Worm (Caenorhabditis elegans) whole organism, L1 larva: ENCODE data around the gene F21C10.10.

ENCODE experiments used
- C16A3.4 ChIP-seq: fragments of 150-350 bp; optimal IDR thresholded peaks from 2 replicates; lab custom pipeline; 2014; ENCODE audit warnings: missing biosample characterization, missing genetic modification characterization
- alr-1 ChIP-seq: fragments of 200-800 bp; sonication (Bioruptor generic); optimal IDR thresholded peaks from 2 replicates; lab custom pipeline; 2018; ENCODE audit warnings: borderline replicate concordance, mild to moderate bottlenecking, missing genetic modification characterization, missing compliant biosample characterization
- aly-2 ChIP-seq: fragments of 150-350 bp; optimal IDR thresholded peaks from 2 replicates; lab custom pipeline; 2014; ENCODE audit warnings: missing biosample characterization, missing genetic modification characterization
- ama-1 ChIP-seq: fragments of 150-350 bp; optimal IDR thresholded peaks from 2 replicates; lab custom pipeline; 2014
- blmp-1 ChIP-seq: fragments of 150-350 bp; optimal IDR thresholded peaks from 2 replicates; lab custom pipeline; 2014; ENCODE audit warnings: missing biosample characterization, missing genetic modification characterization
- ceh-63 ChIP-seq: fragments of 200-800 bp; sonication (Bioruptor generic); optimal IDR thresholded peaks from 2 replicates; lab custom pipeline; 2018; ENCODE audit warnings: mild to moderate bottlenecking, missing genetic modification characterization, missing compliant biosample characterization
- ceh-82 ChIP-seq, 3 experiments: fragments of 150-350 bp in 1 of 3; sonication (generic microtip) in 2 of 3; optimal IDR thresholded peaks; 2 replicates each; lab custom pipeline; 2014 to 2017; ENCODE audit warnings: missing biosample characterization in 3 of 3, missing genetic modification characterization in 3 of 3
- dpl-1 ChIP-seq, 3 experiments: fragments of 150-350 bp in 2 of 3; sonication (generic microtip) in 1 of 3; optimal IDR thresholded peaks; 2 replicates each; lab custom pipeline; 2014 to 2017; ENCODE audit warnings: missing biosample characterization in 3 of 3, missing genetic modification characterization in 3 of 3, missing genetic modification reagents in 3 of 3
- dsc-1 ChIP-seq: sonication (generic microtip); optimal IDR thresholded peaks from 2 replicates; lab custom pipeline; 2016; ENCODE audit warnings: mild to moderate bottlenecking, missing genetic modification characterization, missing compliant biosample characterization
- efl-1 ChIP-seq, 4 experiments: fragments of 150-350 bp; optimal IDR thresholded peaks in 3 of 4; peaks in 1 of 4; 1 replicate in 1 of 4; 2 replicates in 3 of 4; lab custom pipeline; 2014; ENCODE audit warnings: missing biosample characterization in 2 of 4, missing genetic modification characterization in 2 of 4, missing genetic modification reagents in 2 of 4
- efl-3 ChIP-seq: fragments of 200-800 bp; sonication (Bioruptor generic); optimal IDR thresholded peaks from 2 replicates; lab custom pipeline; 2018; ENCODE audit warnings: mild to moderate bottlenecking, missing genetic modification characterization, missing compliant biosample characterization
- egl-13 ChIP-seq: sonication (generic microtip); optimal IDR thresholded peaks from 2 replicates; lab custom pipeline; 2016; ENCODE audit warnings: missing genotype, missing genetic modification reagents, missing genetic modification characterization, missing compliant biosample characterization
- ets-5 ChIP-seq: fragments of 200-800 bp; sonication (Bioruptor generic); IDR thresholded peaks from 2 replicates; pipeline ENCODE4 v1.3.6; 2022; ENCODE audit warnings: missing genetic modification characterization, missing compliant biosample characterization
- fkh-10 ChIP-seq: sonication (generic microtip); optimal IDR thresholded peaks from 2 replicates; lab custom pipeline; 2017; ENCODE audit warnings: missing biosample characterization, missing genetic modification reagents, missing genetic modification characterization
- fkh-4 ChIP-seq: sonication (generic microtip); optimal IDR thresholded peaks from 2 replicates; lab custom pipeline; 2016; ENCODE audit warnings: missing compliant biosample characterization, missing genetic modification characterization, borderline replicate concordance
- fkh-8 ChIP-seq: sonication (generic microtip); optimal IDR thresholded peaks from 2 replicates; lab custom pipeline; 2016; ENCODE audit warnings: mild to moderate bottlenecking, missing genetic modification characterization, missing compliant biosample characterization
- fos-1 ChIP-seq: fragments of 150-350 bp; optimal IDR thresholded peaks from 2 replicates; lab custom pipeline; 2014; ENCODE audit warnings: missing biosample characterization, missing genetic modification characterization
- hlh-17 ChIP-seq: fragments of 200-800 bp; sonication (Bioruptor generic); optimal IDR thresholded peaks from 2 replicates; lab custom pipeline; 2018; ENCODE audit warnings: missing genetic modification characterization, mild to moderate bottlenecking, missing compliant biosample characterization, moderate library complexity, borderline replicate concordance
- isw-1 ChIP-seq: fragments of 200-800 bp; sonication (Bioruptor generic); IDR thresholded peaks from 2 replicates; pipeline ENCODE4 v1.3.6; 2022; ENCODE audit warnings: missing genetic modification characterization, missing compliant biosample characterization
- lin-13 ChIP-seq: fragments of 150-350 bp; optimal IDR thresholded peaks from 2 replicates; lab custom pipeline; 2014; ENCODE audit warnings: missing biosample characterization, missing genetic modification reagents, missing genetic modification characterization
- lin-14 ChIP-seq: fragments of 200-800 bp; sonication (Bioruptor generic); optimal IDR thresholded peaks from 2 replicates; lab custom pipeline; 2018; ENCODE audit warnings: mild to moderate bottlenecking, missing genetic modification characterization, moderate library complexity, missing compliant biosample characterization
- lin-15B ChIP-seq: fragments of 150-350 bp; sonication (generic microtip); optimal IDR thresholded peaks from 3 replicates; lab custom pipeline; 2014; ENCODE audit warnings: missing biosample characterization, missing genetic modification characterization
- lin-35 ChIP-seq, 2 experiments: fragments of 150-350 bp; optimal IDR thresholded peaks; 2 replicates each; lab custom pipeline; 2014; ENCODE audit warnings: missing biosample characterization in 2 of 2, missing genetic modification characterization in 2 of 2, missing genetic modification reagents in 2 of 2
- lir-3 ChIP-seq: sonication (generic microtip); optimal IDR thresholded peaks from 2 replicates; lab custom pipeline; 2016; ENCODE audit warnings: mild to moderate bottlenecking, missing genetic modification characterization, moderate library complexity, missing compliant biosample characterization; ENCODE audit not compliant: poor library complexity
- mef-2 ChIP-seq: fragments of 150-350 bp; optimal IDR thresholded peaks from 2 replicates; lab custom pipeline; 2014; ENCODE audit warnings: missing biosample characterization, missing genetic modification characterization
- mep-1 ChIP-seq: fragments of 150-350 bp; optimal IDR thresholded peaks from 2 replicates; lab custom pipeline; 2014; ENCODE audit warnings: missing biosample characterization, missing genetic modification characterization
- nhr-11 ChIP-seq: fragments of 150-350 bp; optimal IDR thresholded peaks from 2 replicates; lab custom pipeline; 2014; ENCODE audit warnings: missing biosample characterization, missing genetic modification characterization
- nhr-12 ChIP-seq: sonication (generic microtip); optimal IDR thresholded peaks from 2 replicates; lab custom pipeline; 2017; ENCODE audit warnings: missing biosample characterization, missing genetic modification characterization
- nhr-19 ChIP-seq: fragments of 200-800 bp; sonication (Bioruptor generic); conservative IDR thresholded peaks from 2 replicates; pipeline ENCODE4 v1.3.6; 2022; ENCODE audit warnings: missing genetic modification characterization, missing compliant biosample characterization
- nhr-20 ChIP-seq: sonication (generic microtip); optimal IDR thresholded peaks from 2 replicates; lab custom pipeline; 2016; ENCODE audit warnings: mild to moderate bottlenecking, missing genetic modification characterization, missing compliant biosample characterization
- nhr-71 ChIP-seq: sonication (generic microtip); optimal IDR thresholded peaks from 2 replicates; lab custom pipeline; 2016; ENCODE audit warnings: mild to moderate bottlenecking, missing genetic modification characterization, moderate library complexity, missing compliant biosample characterization
- nhr-85 ChIP-seq: sonication (generic microtip); peaks from one replicate; lab custom pipeline; 2016; ENCODE audit warnings: missing genetic modification characterization, inconsistent platforms, missing compliant biosample characterization
- rnt-1 ChIP-seq: sonication (generic microtip); optimal IDR thresholded peaks from 2 replicates; lab custom pipeline; 2016; ENCODE audit warnings: mild to moderate bottlenecking, missing genetic modification characterization, moderate library complexity, missing compliant biosample characterization
- skn-1 ChIP-seq: fragments of 150-350 bp; optimal IDR thresholded peaks from 2 replicates; lab custom pipeline; 2014; ENCODE audit warnings: missing biosample characterization, missing genetic modification characterization
- sox-4 ChIP-seq: sonication (generic microtip); optimal IDR thresholded peaks from 2 replicates; lab custom pipeline; 2016; ENCODE audit warnings: missing genetic modification characterization, missing compliant biosample characterization
- sup-37 ChIP-seq: fragments of 200-800 bp; sonication (Bioruptor generic); optimal IDR thresholded peaks from 2 replicates; lab custom pipeline; 2018; ENCODE audit warnings: mild to moderate bottlenecking, missing genetic modification characterization, missing compliant biosample characterization
- tlp-1 ChIP-seq: fragments of 150-350 bp; optimal IDR thresholded peaks from 2 replicates; lab custom pipeline; 2014; ENCODE audit warnings: missing biosample characterization, missing genetic modification characterization
- unc-62 ChIP-seq: fragments of 150-350 bp; optimal IDR thresholded peaks from 2 replicates; lab custom pipeline; 2014; ENCODE audit warnings: missing biosample characterization, missing genetic modification reagents, missing genetic modification characterization
- unc-98 ChIP-seq: fragments of 200-800 bp; sonication (Bioruptor generic); IDR thresholded peaks from 2 replicates; pipeline ENCODE4 v1.3.6; 2022; ENCODE audit warnings: missing genetic modification characterization, missing compliant biosample characterization
- vab-15 ChIP-seq: sonication (generic microtip); optimal IDR thresholded peaks from 2 replicates; lab custom pipeline; 2017; ENCODE audit warnings: missing genotype, mild to moderate bottlenecking, missing genetic modification characterization, missing compliant biosample characterization
- xbp-1 ChIP-seq: sonication (generic microtip); optimal IDR thresholded peaks from 2 replicates; lab custom pipeline; 2016; ENCODE audit warnings: missing genetic modification characterization, missing compliant biosample characterization
- zag-1 ChIP-seq: fragments of 150-350 bp; optimal IDR thresholded peaks from 2 replicates; lab custom pipeline; 2014; ENCODE audit warnings: missing biosample characterization, missing genetic modification characterization
- zip-4 ChIP-seq: fragments of 200-800 bp; sonication (Bioruptor generic); optimal IDR thresholded peaks from 2 replicates; lab custom pipeline; 2018; ENCODE audit warnings: mild to moderate bottlenecking, missing genetic modification characterization, moderate library complexity, missing compliant biosample characterization
- ztf-4 ChIP-seq: fragments of 150-350 bp; optimal IDR thresholded peaks from 2 replicates; lab custom pipeline; 2014; ENCODE audit warnings: missing biosample characterization, missing genetic modification characterization

F21C10.10 gene

ce11 chrV:9058627-9059026, 37.4 kb upstream of the F21C10.10 start, which contains the start of gene C25E10.11:
C25E10.11 (minus strand) TSS chrV:9058727.
- TF ChIP-seq nhr-11 (no peak), nhr-12 (no peak), fkh-10 (GFP tag; lab: Kevin White, UChicago) (no peak), lin-35 (GFP tag; optimal IDR thresholded peaks at IDR 0.05; lab: Kevin White, UChicago) (no peak), zip-4 (GFP tag; lab: Kevin White, UChicago) (no peak), aly-2 (tag; lab: Kevin White, UChicago) (no peak), lin-14 (GFP tag; lab: Kevin White, UChicago) (no peak), nhr-19 (GFP tag; lab: Robert Waterston, UW) (no peak), lir-3 (tag; lab: Kevin White, UChicago) (no peak), nhr-20 (no peak), dsc-1 (tag; lab: Kevin White, UChicago) (no peak)

ce11 chrV:9059468-9059867, 36.6 kb upstream of the F21C10.10 start, which contains the start of the genes C25E10.16 and C25E10.13:
C25E10.16 (minus strand) TSS chrV:9059568.
C25E10.13 (plus strand) TSS chrV:9059723.
- TF ChIP-seq mef-2 (tag; lab: Kevin White, UChicago) (no peak), tlp-1 (tag; lab: Kevin White, UChicago) (no peak), fkh-8 (tag; lab: Kevin White, UChicago) (peak; percentile 26)

ce11 chrV:9062341-9062740, 33.7 kb upstream of the F21C10.10 start, which contains the start of gene C25E10.12:
C25E10.12 (minus strand) TSS chrV:9062441.
- TF ChIP-seq isw-1 (GFP tag; lab: Robert Waterston, UW) (no peak), C16A3.4 (tag; lab: Kevin White, UChicago) (no peak), alr-1 (no peak), blmp-1 (tag; lab: Kevin White, UChicago) (no peak), egl-13 (tag; lab: Kevin White, UChicago) (no peak), ets-5 (GFP tag; lab: Robert Waterston, UW) (no peak), vab-15 (tag; lab: Kevin White, UChicago) (no peak), lin-35 (GFP tag; optimal IDR thresholded peaks at IDR 0.05; lab: Kevin White, UChicago) (no peak), mef-2 (tag; lab: Kevin White, UChicago) (no peak), dpl-1 (GFP tag; optimal IDR thresholded peaks at IDR 0.05; lab: Kevin White, UChicago) (no peak), hlh-17 (GFP tag; lab: Kevin White, UChicago) (no peak), fos-1 (tag; lab: Kevin White, UChicago) (no peak), zag-1 (tag; lab: Kevin White, UChicago) (no peak), rnt-1 (tag; lab: Kevin White, UChicago) (no peak), unc-98 (GFP tag; lab: Robert Waterston, UW) (no peak), efl-3 (GFP tag; lab: Kevin White, UChicago) (no peak), sup-37 (GFP tag; lab: Kevin White, UChicago) (no peak), nhr-19 (GFP tag; lab: Robert Waterston, UW) (no peak), dsc-1 (tag; lab: Kevin White, UChicago) (no peak)
- TF ChIP-seq, all 84 proteins: peak for 0

- TF ChIP-seq sup-37 (GFP tag; lab: Kevin White, UChicago) (no peak), ztf-4 (tag; lab: Kevin White, UChicago) (no peak), skn-1 (tag; lab: Kevin White, UChicago) (no peak), mep-1 (no peak), ama-1 (lab: Kevin White, UChicago) (no peak), fkh-4 (no peak), nhr-85 (peak; percentile 23), unc-62 (GFP tag; lab: Kevin White, UChicago) (no peak), lin-13 (GFP tag; lab: Kevin White, UChicago) (no peak), blmp-1 (tag; lab: Kevin White, UChicago) (peak; percentile 18), sox-4 (tag; lab: Kevin White, UChicago) (no peak), dpl-1 (GFP tag; optimal IDR thresholded peaks at IDR 0.05; lab: Kevin White, UChicago) (no peak), ceh-82 (tag; optimal IDR thresholded peaks at IDR 0.05; lab: Kevin White, UChicago) (no peak), nhr-71 (no peak), efl-1 (optimal IDR thresholded peaks at IDR 0.05; lab: Kevin White, UChicago) (no peak), efl-1 (GFP tag; optimal IDR thresholded peaks at IDR 0.05 in 1 of 2; lab: Kevin White, UChicago) (peak in 1 of 2 experiments; percentile 89), ceh-63 (GFP tag; lab: Kevin White, UChicago) (no peak), xbp-1 (tag; lab: Kevin White, UChicago) (no peak), tlp-1 (tag; lab: Kevin White, UChicago) (no peak), lin-15B (no peak)
- TF ChIP-seq, all 84 proteins: peak for 3
These were observed 32.9 kb upstream of the F21C10.10 start for ce11 chrV:9063134-9063533.
